Fruit fly (Drosophila melanogaster): ENCODE measurements around the gene CG5280.
A peak's percentile ranks its signal among the peaks of the same experiment; 100 is the strongest.

CG5280 gene

DNA sequence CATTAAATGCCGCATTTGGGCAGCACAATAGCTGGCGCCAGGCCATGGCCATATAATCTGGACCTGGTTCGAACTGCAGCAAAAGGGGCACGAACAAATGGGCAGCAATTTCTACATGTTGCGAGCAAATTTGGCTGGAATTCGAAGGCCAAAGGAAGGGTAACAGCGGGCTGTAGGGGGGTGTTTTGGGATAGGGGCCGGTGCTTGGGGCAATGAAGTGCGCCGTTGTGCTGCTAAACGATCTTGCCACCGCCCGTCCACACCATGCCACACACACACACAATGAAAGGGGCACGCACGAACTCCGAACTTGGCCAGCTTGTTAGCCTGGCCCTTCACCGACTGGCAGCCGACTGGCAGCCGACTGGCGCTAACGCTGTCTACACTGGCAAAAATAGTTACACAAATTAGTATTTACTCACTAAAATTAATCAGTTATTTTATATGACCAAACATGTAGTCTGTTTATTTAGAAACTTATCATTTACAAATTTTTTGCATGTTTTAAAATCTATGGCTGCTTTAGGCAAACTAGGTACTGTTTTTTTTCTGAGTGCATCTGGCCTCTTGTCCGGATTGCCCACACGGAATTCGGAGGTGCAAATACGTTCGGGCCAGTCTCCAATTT is 44.1 kb upstream of the CG5280 start (continued):
- TF ChIP-seq al (GFP tag; IDR thresholded peaks at IDR 0.05) (0 out of 2 replicates have a peak, but pooled peaks have one; percentile 17), CG15696 (tag; optimal IDR thresholded peaks at IDR 0.05) (peak; percentile 73), D19A (tag; optimal IDR thresholded peaks at IDR 0.05) (peak; percentile 78), D (optimal IDR thresholded peaks at IDR 0.05) (no peak), D (GFP tag; optimal IDR thresholded peaks at IDR 0.05) (peak; percentile 78), dpn (GFP tag; optimal IDR thresholded peaks at IDR 0.05) (peak; percentile 23 to 25), Optix (GFP tag; IDR thresholded peaks at IDR 0.05) (no peak), CG7786 (GFP tag; optimal IDR thresholded peaks at IDR 0.05) (no peak), CG11560 (tag; IDR thresholded peaks at IDR 0.05) (no peak), peb (GFP tag; IDR thresholded peaks at IDR 0.05) (peak; percentile 63; the same call in 1 of the 2 replicates), bcd (GFP tag; optimal IDR thresholded peaks at IDR 0.05) (peak; percentile 54), zen (tag; optimal IDR thresholded peaks at IDR 0.05) (peak; percentile 92), odd (GFP tag; optimal IDR thresholded peaks at IDR 0.05) (no peak), CG6765 (GFP tag; optimal IDR thresholded peaks at IDR 0.05) (no peak), Doc3 (GFP tag; IDR thresholded peaks at IDR 0.05; ENCODE audit: partially characterized antibody) (no peak), Lim3 (GFP tag; IDR thresholded peaks at IDR 0.05) (no peak), Sox102F (GFP tag; optimal IDR thresholded peaks at IDR 0.05) (peak; percentile 50), trh (GFP tag; optimal IDR thresholded peaks at IDR 0.05) (peak; percentile 7), Dbx (GFP tag; IDR thresholded peaks at IDR 0.05) (no peak), Ada2b (GFP tag; IDR thresholded peaks at IDR 0.05) (peak; percentile 57; the same call in 1 of the 2 replicates), bbx (GFP tag; IDR thresholded peaks at IDR 0.05; ENCODE audit: partially characterized antibody) (no peak), jumu (GFP tag; optimal IDR thresholded peaks at IDR 0.05) (no peak), ssp (GFP tag; IDR thresholded peaks at IDR 0.05) (peak; percentile 63), fd3F (GFP tag; optimal IDR thresholded peaks at IDR 0.05) (no peak), bowl (GFP tag; IDR thresholded peaks at IDR 0.05) (no peak), Ravus (GFP tag; IDR thresholded peaks at IDR 0.05) (no peak), CG11695 (GFP tag; IDR thresholded peaks at IDR 0.05) (0 out of 3 replicates have a peak, but pooled peaks have one; percentile 52), CG11093 (GFP tag; IDR thresholded peaks at IDR 0.05) (peak; percentile 68; the same call in 2 of the 3 replicates), HmgD (GFP tag; optimal IDR thresholded peaks at IDR 0.05) (no peak), abd-A (tag; optimal IDR thresholded peaks at IDR 0.05) (no peak), ttk (GFP tag; IDR thresholded peaks at IDR 0.05) (peak; percentile 77; the same call in 1 of the 2 replicates), sima (GFP tag; optimal IDR thresholded peaks at IDR 0.05) (no peak), CG4424 (GFP tag; optimal IDR thresholded peaks at IDR 0.05) (peak; percentile 83), CG7556 (GFP tag; optimal IDR thresholded peaks at IDR 0.05) (no peak), Lpt (GFP tag; optimal IDR thresholded peaks at IDR 0.05) (no peak), Max (GFP tag; optimal IDR thresholded peaks at IDR 0.05) (peak; percentile 56), Kr (GFP tag; optimal IDR thresholded peaks at IDR 0.05) (no peak), CG9609 (GFP tag; optimal IDR thresholded peaks at IDR 0.05) (peak; percentile 12), Rx (GFP tag; IDR thresholded peaks at IDR 0.05) (peak; percentile 31; the same call in 1 of the 2 replicates), stwl (tag; optimal IDR thresholded peaks at IDR 0.05) (no peak), CG9215 (GFP tag; IDR thresholded peaks at IDR 0.05) (0 out of 2 replicates have a peak, but pooled peaks have one; percentile 6), CG12104 (GFP tag; optimal IDR thresholded peaks at IDR 0.05) (peak; percentile 57), dimm (GFP tag; IDR thresholded peaks at IDR 0.05) (0 out of 2 replicates have a peak, but pooled peaks have one; percentile 15), grau (tag; optimal IDR thresholded peaks at IDR 0.05) (peak; percentile 41), slbo (GFP tag; IDR thresholded peaks at IDR 0.05) (peak; percentile 37; the same call in 1 of the 2 replicates), BtbVII (GFP tag; optimal IDR thresholded peaks at IDR 0.05) (peak; percentile 28), CG4707 (GFP tag; optimal IDR thresholded peaks at IDR 0.05) (peak; percentile 4), CG17359 (tag; optimal IDR thresholded peaks at IDR 0.05) (peak; percentile 84), CG30431 (GFP tag; optimal IDR thresholded peaks at IDR 0.05) (peak; percentile 13), nau (GFP tag; optimal IDR thresholded peaks at IDR 0.05) (no peak)
